Worm (Caenorhabditis elegans) whole organism, L4 larva: ENCODE data around the gene sre-47.
A peak's percentile ranks its signal among the peaks of the same experiment; 100 is the strongest.

Experiments
- T26A8.4 ChIP-seq: fragments of 200-800 bp; sonication (Bioruptor generic); IDR thresholded peaks from 2 replicates; pipeline ENCODE4 v1.3.6; 2022; ENCODE audit warnings: missing genetic modification characterization, missing compliant biosample characterization
- Y5F2A.4 ChIP-seq: fragments of 200-800 bp; sonication (Bioruptor generic); optimal IDR thresholded peaks from 2 replicates; lab custom pipeline; 2018; ENCODE audit warnings: mild to moderate bottlenecking, missing genetic modification characterization, missing compliant biosample characterization
- Y75B8A.6 ChIP-seq: fragments of 200-800 bp; sonication (Bioruptor generic); IDR thresholded peaks from 2 replicates; pipeline ENCODE4 v1.3.6; 2022; ENCODE audit warnings: missing genetic modification reagents, missing genetic modification characterization, missing compliant biosample characterization
- ZK337.2 ChIP-seq: fragments of 200-800 bp; sonication (Bioruptor generic); IDR thresholded peaks from 2 replicates; pipeline ENCODE4 v1.3.6; 2022; ENCODE audit warnings: missing genetic modification reagents, missing genetic modification characterization, missing compliant biosample characterization
- attf-4 ChIP-seq: sonication (generic microtip); optimal IDR thresholded peaks from 3 replicates; lab custom pipeline; 2017; ENCODE audit warnings: missing biosample characterization, missing genetic modification characterization
- ceh-28 ChIP-seq: fragments of 150-350 bp; optimal IDR thresholded peaks from 2 replicates; lab custom pipeline; 2014; ENCODE audit warnings: missing biosample characterization, missing genetic modification reagents, missing genetic modification characterization
- ceh-32 ChIP-seq: sonication (generic microtip); optimal IDR thresholded peaks from 2 replicates; lab custom pipeline; 2016; ENCODE audit warnings: mild to moderate bottlenecking, missing genetic modification characterization, missing compliant biosample characterization; ENCODE audit not compliant: poor library complexity
- ces-1 ChIP-seq: fragments of 150-350 bp; sonication (generic microtip); optimal IDR thresholded peaks from 4 replicates; lab custom pipeline; 2014; ENCODE audit warnings: missing biosample characterization, missing genetic modification reagents, missing genetic modification characterization
- cey-2 ChIP-seq: sonication (generic microtip); optimal IDR thresholded peaks from 3 replicates; lab custom pipeline; 2017; ENCODE audit warnings: missing genetic modification characterization, mild to moderate bottlenecking, missing compliant biosample characterization, antibody characterized with exemption, borderline replicate concordance; ENCODE audit not compliant: insufficient read depth
- ctbp-1 ChIP-seq: fragments of 200-800 bp; sonication (Bioruptor generic); IDR thresholded peaks from 2 replicates; pipeline ENCODE4 v1.3.6; 2022; ENCODE audit warnings: missing genetic modification reagents, missing genetic modification characterization, missing compliant biosample characterization
- daf-16 ChIP-seq, 3 experiments: sonication (generic microtip); optimal IDR thresholded peaks; 2 replicates each; lab custom pipeline; 2016 to 2017; ENCODE audit warnings: missing genetic modification characterization in 3 of 3, missing genetic modification reagents in 3 of 3, mild to moderate bottlenecking in 2 of 3, missing compliant biosample characterization in 2 of 3, missing biosample characterization in 1 of 3, moderate library complexity in 1 of 3
- daf-19 ChIP-seq: fragments of 200-800 bp; sonication (Bioruptor generic); conservative IDR thresholded peaks from 2 replicates; pipeline ENCODE4 v1.3.6; 2022; ENCODE audit warnings: missing genetic modification characterization, missing compliant biosample characterization
- dmd-6 ChIP-seq: fragments of 200-800 bp; sonication (Bioruptor generic); IDR thresholded peaks from 2 replicates; pipeline ENCODE4 v1.3.6; 2022; ENCODE audit warnings: missing genetic modification reagents, missing genetic modification characterization, missing compliant biosample characterization
- dmd-8 ChIP-seq: fragments of 200-800 bp; sonication (Bioruptor generic); IDR thresholded peaks from 2 replicates; pipeline ENCODE4 v1.3.6; 2022; ENCODE audit warnings: missing genetic modification characterization, missing compliant biosample characterization
- duxl-1 ChIP-seq: sonication (generic microtip); optimal IDR thresholded peaks from 2 replicates; lab custom pipeline; 2016; ENCODE audit warnings: mild to moderate bottlenecking, missing genetic modification characterization, moderate library complexity, missing compliant biosample characterization; ENCODE audit not compliant: poor library complexity
- dve-1 ChIP-seq: sonication (generic microtip); optimal IDR thresholded peaks from 2 replicates; lab custom pipeline; 2017; ENCODE audit warnings: antibody characterized with exemption, mild to moderate bottlenecking, missing genetic modification characterization, missing compliant biosample characterization; ENCODE audit not compliant: insufficient read depth
- fos-1 ChIP-seq: fragments of 150-350 bp; optimal IDR thresholded peaks from 2 replicates; lab custom pipeline; 2014; ENCODE audit warnings: missing biosample characterization, missing genetic modification characterization
- hmg-1.1 ChIP-seq: fragments of 200-800 bp; sonication (Bioruptor generic); IDR thresholded peaks from 2 replicates; pipeline ENCODE4 v1.3.6; 2022; ENCODE audit warnings: missing genetic modification reagents, missing genetic modification characterization, missing compliant biosample characterization
- lin-1 ChIP-seq: fragments of 200-800 bp; sonication (Bioruptor generic); IDR thresholded peaks from 2 replicates; pipeline ENCODE4 v1.3.6; 2022; ENCODE audit warnings: missing genetic modification reagents, missing genetic modification characterization, missing compliant biosample characterization
- lin-13 ChIP-seq: fragments of 150-350 bp; optimal IDR thresholded peaks from 2 replicates; lab custom pipeline; 2014; ENCODE audit warnings: missing biosample characterization, missing genetic modification reagents, missing genetic modification characterization
- madf-5 ChIP-seq, 2 experiments: fragments of 200-800 bp; sonication (Bioruptor generic); IDR thresholded peaks; 2 replicates each; pipeline ENCODE4 v1.3.6; 2022; ENCODE audit warnings: missing compliant biosample characterization in 2 of 2, missing genetic modification characterization in 2 of 2
- mdl-1 ChIP-seq, 2 experiments: fragments of 150-350 bp in 1 of 2; sonication (generic microtip) in 1 of 2; optimal IDR thresholded peaks; 2 replicates each; lab custom pipeline; 2014 to 2017; ENCODE audit warnings: missing biosample characterization in 2 of 2, missing genetic modification characterization in 2 of 2
- mdt-29 ChIP-seq: fragments of 200-800 bp; sonication (Bioruptor generic); IDR thresholded peaks from 2 replicates; pipeline ENCODE4 v1.3.6; 2022; ENCODE audit warnings: missing genetic modification reagents, missing genetic modification characterization, missing compliant biosample characterization
- mep-1 ChIP-seq: fragments of 150-350 bp; sonication (generic microtip); optimal IDR thresholded peaks from 3 replicates; lab custom pipeline; 2014; ENCODE audit warnings: missing biosample characterization, missing genetic modification characterization
- mes-2 ChIP-seq: sonication (generic microtip); optimal IDR thresholded peaks from 2 replicates; lab custom pipeline; 2016; ENCODE audit warnings: missing genotype, mild to moderate bottlenecking, missing genetic modification characterization, missing compliant biosample characterization; ENCODE audit not compliant: poor library complexity, severe bottlenecking
- nhr-10 ChIP-seq: fragments of 150-350 bp; optimal IDR thresholded peaks from 2 replicates; lab custom pipeline; 2014; ENCODE audit warnings: missing biosample characterization, missing genetic modification characterization
- nhr-102 ChIP-seq: sonication (generic microtip); optimal IDR thresholded peaks from 2 replicates; lab custom pipeline; 2016; ENCODE audit warnings: mild to moderate bottlenecking, missing genetic modification characterization, moderate library complexity, missing compliant biosample characterization
- nhr-28 ChIP-seq: fragments of 150-350 bp; optimal IDR thresholded peaks from 2 replicates; lab custom pipeline; 2014; ENCODE audit warnings: missing biosample characterization, missing genetic modification characterization
- nhr-41 ChIP-seq: fragments of 200-800 bp; sonication (Bioruptor generic); IDR thresholded peaks from 2 replicates; pipeline ENCODE4 v1.3.6; 2022; ENCODE audit warnings: missing genetic modification reagents, missing genetic modification characterization, missing compliant biosample characterization
- nhr-48 ChIP-seq: sonication (generic microtip); optimal IDR thresholded peaks from 2 replicates; lab custom pipeline; 2016; ENCODE audit warnings: mild to moderate bottlenecking, missing genetic modification characterization, missing compliant biosample characterization
- nhr-6 ChIP-seq: fragments of 150-350 bp; optimal IDR thresholded peaks from 2 replicates; lab custom pipeline; 2014; ENCODE audit warnings: missing biosample characterization, missing genetic modification characterization
- pha-4 ChIP-seq, 2 experiments: fragments of 150-350 bp in 1 of 2; fragments of 200-800 bp in 1 of 2; sonication (Bioruptor generic) in 1 of 2; IDR thresholded peaks in 1 of 2; optimal IDR thresholded peaks in 1 of 2; 2 replicates each; pipeline versions ENCODE4 v1.3.6 to Lab custom; 2014 to 2022; ENCODE audit warnings: missing genetic modification characterization in 2 of 2, missing genetic modification reagents in 2 of 2, missing biosample characterization in 1 of 2, missing compliant biosample characterization in 1 of 2
- php-3 ChIP-seq: fragments of 200-800 bp; sonication (Bioruptor generic); IDR thresholded peaks from 2 replicates; pipeline ENCODE4 v1.3.6; 2022; ENCODE audit warnings: missing genetic modification reagents, missing genetic modification characterization, missing compliant biosample characterization
- pqm-1 ChIP-seq: sonication (generic microtip); optimal IDR thresholded peaks from 2 replicates; lab custom pipeline; 2017; ENCODE audit warnings: missing biosample characterization, missing genetic modification characterization
- set-16 ChIP-seq: fragments of 200-800 bp; sonication (Bioruptor generic); IDR thresholded peaks from 2 replicates; pipeline ENCODE4 v1.3.6; 2022; ENCODE audit warnings: missing genetic modification reagents, missing genetic modification characterization, missing compliant biosample characterization
- skn-1 ChIP-seq: fragments of 150-350 bp; optimal IDR thresholded peaks from 2 replicates; lab custom pipeline; 2014; ENCODE audit warnings: missing biosample characterization, missing genetic modification characterization
- snpc-1.2 ChIP-seq: fragments of 200-800 bp; sonication (Bioruptor generic); IDR thresholded peaks from 2 replicates; pipeline ENCODE4 v1.3.6; 2022; ENCODE audit warnings: missing genetic modification reagents, missing genetic modification characterization, missing compliant biosample characterization
- spr-3 ChIP-seq: fragments of 200-800 bp; sonication (Bioruptor generic); optimal IDR thresholded peaks from 2 replicates; lab custom pipeline; 2018; ENCODE audit warnings: mild to moderate bottlenecking, missing genetic modification characterization, missing compliant biosample characterization
- tra-1 ChIP-seq: fragments of 200-800 bp; sonication (Bioruptor generic); IDR thresholded peaks from 2 replicates; pipeline ENCODE4 v1.3.6; 2022; ENCODE audit warnings: missing genetic modification reagents, missing genetic modification characterization, missing compliant biosample characterization
- unc-130 ChIP-seq: sonication (generic microtip); optimal IDR thresholded peaks from 2 replicates; lab custom pipeline; 2016; ENCODE audit warnings: missing genetic modification reagents, missing genetic modification characterization, missing compliant biosample characterization
- unc-39 ChIP-seq: sonication (generic microtip); optimal IDR thresholded peaks from 2 replicates; lab custom pipeline; 2017; ENCODE audit warnings: missing biosample characterization, missing genetic modification characterization
- unc-62 ChIP-seq, 3 experiments: fragments of 150-350 bp in 1 of 3; sonication (generic microtip); optimal IDR thresholded peaks in 2 of 3; peaks in 1 of 3; 1 replicate in 1 of 3; 2 replicates in 2 of 3; lab custom pipeline; 2014 to 2017; ENCODE audit warnings: missing biosample characterization in 3 of 3, missing genetic modification characterization in 3 of 3, missing genetic modification reagents in 3 of 3, missing genotype in 1 of 3
- vab-7 ChIP-seq: fragments of 200-800 bp; sonication (Bioruptor generic); IDR thresholded peaks from 2 replicates; pipeline ENCODE4 v1.3.6; 2022; ENCODE audit warnings: missing genetic modification reagents, missing genetic modification characterization, missing compliant biosample characterization
- zfp-2 ChIP-seq: sonication (generic microtip); optimal IDR thresholded peaks from 2 replicates; lab custom pipeline; 2016; ENCODE audit warnings: mild to moderate bottlenecking, missing genetic modification characterization, missing compliant biosample characterization

Gene sre-47

DNA sequence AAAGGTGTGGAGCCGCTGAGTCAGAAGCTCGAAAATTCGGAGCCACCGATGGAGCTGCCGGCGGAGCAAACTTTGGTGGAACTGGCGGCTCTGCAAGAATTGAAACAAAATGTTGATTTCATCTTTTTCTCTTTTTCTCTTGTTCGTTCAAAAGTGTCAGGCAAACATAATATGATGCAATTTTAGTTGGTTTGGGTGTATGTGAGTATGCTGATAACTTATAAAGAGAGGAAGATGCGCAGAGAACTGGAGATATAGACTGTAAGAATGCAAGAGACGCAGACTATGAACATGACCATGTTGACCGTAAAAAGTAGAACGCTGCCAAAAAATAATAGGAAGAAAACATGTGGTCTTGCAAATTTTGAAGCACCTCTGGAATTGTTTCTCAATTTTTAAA lies 30.4 kb downstream of the sre-47 start (continued):
- TF ChIP-seq cey-2 (peak; percentile 46), mdl-1 (tag; optimal IDR thresholded peaks at IDR 0.05; lab: Kevin White, UChicago) (peak in 1 of 2 experiments; percentile 33), snpc-1.2 (no peak), mes-2 (peak; percentile 49), set-16 (GFP tag; lab: Robert Waterston, UW) (peak; percentile 11; the same call in 1 of the 2 replicates), ces-1 (GFP tag; lab: Kevin White, UChicago) (no peak), daf-16 (GFP tag; optimal IDR thresholded peaks at IDR 0.05; lab: Kevin White, UChicago) (no peak), daf-16 (tag; optimal IDR thresholded peaks at IDR 0.05; lab: Kevin White, UChicago) (peak; percentile 95), lin-1 (GFP tag; lab: Robert Waterston, UW) (peak; percentile 51; the same call in 1 of the 2 replicates), unc-62 (GFP tag; optimal IDR thresholded peaks at IDR 0.05 in 1 of 2; lab: Kevin White, UChicago) (peak in 1 of 2 experiments; percentile 39), unc-62 (tag; optimal IDR thresholded peaks at IDR 0.05; lab: Kevin White, UChicago) (no peak), vab-7 (no peak), nhr-28 (tag; lab: Kevin White, UChicago) (peak; percentile 94), ceh-28 (tag; lab: Kevin White, UChicago) (no peak), pha-4 (GFP tag; IDR thresholded peaks at IDR 0.05; lab: Robert Waterston, UW) (no peak; the same call in 1 of the 2 replicates), pha-4 (tag; optimal IDR thresholded peaks at IDR 0.05; lab: Kevin White, UChicago) (no peak), hmg-1.1 (no peak), T26A8.4 (0 out of 2 replicates have a peak, but pooled peaks have one; percentile 25), unc-39 (tag; lab: Kevin White, UChicago) (no peak), Y75B8A.6 (GFP tag; lab: Robert Waterston, UW) (no peak), Y5F2A.4 (GFP tag; lab: Kevin White, UChicago) (no peak), dmd-8 (no peak), madf-5 (GFP tag; IDR thresholded peaks at IDR 0.05; lab: Robert Waterston, UW) (no peak), zfp-2 (tag; lab: Kevin White, UChicago) (no peak), nhr-102 (tag; lab: Kevin White, UChicago) (peak; percentile 51), ZK337.2 (no peak), nhr-48 (tag; lab: Kevin White, UChicago) (peak; percentile 72), spr-3 (no peak), mdt-29 (GFP tag; lab: Robert Waterston, UW) (0 out of 2 replicates have a peak, but pooled peaks have one; percentile 29), ceh-32 (tag; lab: Kevin White, UChicago) (no peak), skn-1 (no peak), fos-1 (tag; lab: Kevin White, UChicago) (no peak), php-3 (GFP tag; lab: Robert Waterston, UW) (peak; percentile 47; the same call in 1 of the 2 replicates), unc-130 (GFP tag; lab: Kevin White, UChicago) (no peak), daf-19 (GFP tag; lab: Robert Waterston, UW) (no peak), dve-1 (tag; lab: Kevin White, UChicago) (peak; percentile 91), pqm-1 (tag; lab: Kevin White, UChicago) (peak; percentile 79), tra-1 (no peak), nhr-10 (tag; lab: Kevin White, UChicago) (no peak), attf-4 (tag; lab: Kevin White, UChicago) (no peak), nhr-41 (no peak), lin-13 (GFP tag; lab: Kevin White, UChicago) (no peak), ctbp-1 (no peak), nhr-6 (peak; percentile 85), mep-1 (tag; lab: Kevin White, UChicago) (peak; percentile 77), dmd-6 (GFP tag; lab: Robert Waterston, UW) (peak; percentile 83), duxl-1 (tag; lab: Kevin White, UChicago) (no peak)
